Worm (Caenorhabditis elegans): ENCODE results near the gene srx-95.

The srx-95 gene

ce11 chrII:6782738-6783163 lies 28.2 kb upstream of the srx-95 start (continued):
- TF ChIP-seq ceh-91 (GFP tag; IDR thresholded peaks at IDR 0.05) (no peak), ceh-79 (tag; optimal IDR thresholded peaks at IDR 0.05) (no peak), gei-17 (GFP tag; optimal IDR thresholded peaks at IDR 0.05) (peak; percentile 14), madf-10 (tag; optimal IDR thresholded peaks at IDR 0.05) (no peak), xnd-1 (tag; optimal IDR thresholded peaks at IDR 0.05) (no peak), aptf-3 (GFP tag; IDR thresholded peaks at IDR 0.05) (no peak), hmg-1.2 (GFP tag; IDR thresholded peaks at IDR 0.05) (peak; percentile 45), hlh-26 (GFP tag; conservative IDR thresholded peaks at IDR 0.05) (no peak), pha-4 (tag; optimal IDR thresholded peaks at IDR 0.05) (no peak), hlh-12 (tag; optimal IDR thresholded peaks at IDR 0.05) (no peak), egl-44 (GFP tag; IDR thresholded peaks at IDR 0.05) (no peak), lin-54 (GFP tag; optimal IDR thresholded peaks at IDR 0.05) (no peak), mxl-1 (tag; optimal IDR thresholded peaks at IDR 0.05) (no peak), die-1 (tag; optimal IDR thresholded peaks at IDR 0.05) (no peak), fkh-3 (tag; optimal IDR thresholded peaks at IDR 0.05) (no peak), snpc-1.3 (tag; optimal IDR thresholded peaks at IDR 0.05; ENCODE audit: insufficient read depth) (no peak), rcor-1 (GFP tag; IDR thresholded peaks at IDR 0.05) (no peak), efl-1 (GFP tag; optimal IDR thresholded peaks at IDR 0.05) (no peak), dox-1 (GFP tag; IDR thresholded peaks at IDR 0.05) (peak; percentile 55; the same call in 1 of the 2 replicates), cebp-2 (GFP tag; IDR thresholded peaks at IDR 0.05) (0 out of 2 replicates have a peak, but pooled peaks have one; percentile 15), tbp1 (GFP tag; optimal IDR thresholded peaks at IDR 0.05) (peak; percentile 26), snpc-4 (GFP tag; optimal IDR thresholded peaks at IDR 0.05) (no peak), snpc-4 (tag; optimal IDR thresholded peaks at IDR 0.05) (peak in 2 of 4 experiments; percentile 12 to 22), zfh-2 (GFP tag; conservative IDR thresholded peaks at IDR 0.05) (peak; percentile 82), nhr-179 (tag; optimal IDR thresholded peaks at IDR 0.05) (no peak), nhr-90 (tag; optimal IDR thresholded peaks at IDR 0.05) (no peak), aptf-2 (GFP tag; conservative IDR thresholded peaks at IDR 0.05) (no peak), F57C9.4 (tag; optimal IDR thresholded peaks at IDR 0.05) (no peak), nhr-80 (tag; optimal IDR thresholded peaks at IDR 0.05) (peak; percentile 58), ztf-25 (GFP tag; IDR thresholded peaks at IDR 0.05) (no peak), lir-1 (GFP tag; conservative IDR thresholded peaks at IDR 0.05) (no peak), F10E7.11 (tag; optimal IDR thresholded peaks at IDR 0.05) (no peak), bed-1 (GFP tag; IDR thresholded peaks at IDR 0.05) (no peak), ama-1 (optimal IDR thresholded peaks at IDR 0.05) (no peak), ama-1 (GFP tag; optimal IDR thresholded peaks at IDR 0.05) (no peak), lag-1 (GFP tag; IDR thresholded peaks at IDR 0.05) (no peak), ekl-4 (GFP tag; IDR thresholded peaks at IDR 0.05) (no peak), cebp-1 (GFP tag; IDR thresholded peaks at IDR 0.05) (peak; percentile 98), cebp-1 (tag; optimal IDR thresholded peaks at IDR 0.05) (peak; percentile 99), Y67H2A.10 (GFP tag; conservative IDR thresholded peaks at IDR 0.05) (0 out of 2 replicates have a peak, but pooled peaks have one; percentile 58), K12H6.12 (tag; optimal IDR thresholded peaks at IDR 0.05) (peak; percentile 91), sptf-2 (GFP tag; optimal IDR thresholded peaks at IDR 0.05) (no peak), B0035.1 (tag; optimal IDR thresholded peaks at IDR 0.05) (no peak), T07F8.4 (tag; optimal IDR thresholded peaks at IDR 0.05) (no peak), somi-1 (GFP tag; optimal IDR thresholded peaks at IDR 0.05) (peak; percentile 52), ccch-3 (GFP tag; optimal IDR thresholded peaks at IDR 0.05) (no peak), ZK185.1 (tag; optimal IDR thresholded peaks at IDR 0.05; ENCODE audit: poor library complexity, severe bottlenecking) (no peak), Y53G8AR.9 (GFP tag; conservative IDR thresholded peaks at IDR 0.05) (no peak), ztf-18 (tag; optimal IDR thresholded peaks at IDR 0.05) (peak; percentile 39), zim-3 (tag; optimal IDR thresholded peaks at IDR 0.05) (no peak), B0336.3 (GFP tag; IDR thresholded peaks at IDR 0.05) (peak; percentile 41)
